Fruit fly (Drosophila melanogaster) whole organism, embryonic: Measurements from ENCODE around the gene E2f1.

Experiments
- CG14667 ChIP-seq: fragments of 200-800 bp; sonication (Bioruptor generic); IDR thresholded peaks from 2 replicates; pipeline ENCODE4 v1.3.6; 2022; ENCODE audit warnings: missing biosample characterization, missing genetic modification characterization
- CG16779 ChIP-seq: fragments of 200-800 bp; sonication (Bioruptor generic); IDR thresholded peaks from 2 replicates; pipeline ENCODE4 v1.3.6; 2022; ENCODE audit warnings: missing biosample characterization, missing genetic modification characterization
- CG1832 ChIP-seq: fragments of 200-800 bp; sonication (Bioruptor generic); optimal IDR thresholded peaks from 2 replicates; lab custom pipeline; 2017; ENCODE audit warnings: missing biosample characterization, mild to moderate bottlenecking, missing genetic modification characterization, inconsistent platforms
- ara ChIP-seq: fragments of 200-800 bp; sonication (Bioruptor generic); IDR thresholded peaks from 2 replicates; pipeline ENCODE4 v1.3.6; 2022; ENCODE audit warnings: missing biosample characterization, missing genetic modification characterization
- maf-S ChIP-seq: fragments of 200-800 bp; sonication (Bioruptor generic); optimal IDR thresholded peaks from 2 replicates; lab custom pipeline; 2016; ENCODE audit warnings: missing biosample characterization, missing genetic modification characterization

dm6 chr3R:21657489-21658018 is 3.1 kb downstream of the E2f1 start:
- no peak for TF ChIP-seq CG1832 (GFP tag; lab: Kevin White, UChicago)
- TF ChIP-seq ara: no peak
- no peak for TF ChIP-seq CG14667 (GFP tag; lab: Robert Waterston, UW)
- no peak for TF ChIP-seq CG16779 (GFP tag; lab: Robert Waterston, UW)
- TF ChIP-seq maf-S (GFP tag; lab: Kevin White, UChicago): no peak
